Worm (Caenorhabditis elegans): ENCODE measurements around the gene F41G3.5.

Gene F41G3.5

ce11 chrII:6721581-6721980 lies 24.9 kb upstream of the F41G3.5 start:
- TF ChIP-seq lin-11 (tag; optimal IDR thresholded peaks at IDR 0.05): peak; percentile 14
- TF ChIP-seq dve-1 (tag; optimal IDR thresholded peaks at IDR 0.05): no peak
- TF ChIP-seq ceh-22 (tag; optimal IDR thresholded peaks at IDR 0.05): no peak
- no peak for TF ChIP-seq pat-9 (tag; optimal IDR thresholded peaks at IDR 0.05)
- peak; percentile 39 for TF ChIP-seq C38D4.7 (GFP tag; optimal IDR thresholded peaks at IDR 0.05)
- peak; percentile 28 for TF ChIP-seq ceh-31 (tag; optimal IDR thresholded peaks at IDR 0.05)
- TF ChIP-seq tbx-2 (tag; optimal IDR thresholded peaks at IDR 0.05): peak; percentile 10
- TF ChIP-seq F13H6.1 (tag; optimal IDR thresholded peaks at IDR 0.05): no peak
- TF ChIP-seq pax-1 (tag; optimal IDR thresholded peaks at IDR 0.05): no peak
- peak; percentile 96 for TF ChIP-seq ceh-34 (tag; optimal IDR thresholded peaks at IDR 0.05)
- no peak for TF ChIP-seq sox-4 (tag; optimal IDR thresholded peaks at IDR 0.05)
- TF ChIP-seq sox-2 (GFP tag; IDR thresholded peaks at IDR 0.05): no peak
- TF ChIP-seq ceh-48 (tag; optimal IDR thresholded peaks at IDR 0.05): peak; percentile 14
- peak; percentile 11 for TF ChIP-seq K09A11.1 (tag; optimal IDR thresholded peaks at IDR 0.05; ENCODE audit: insufficient read depth)
- no peak for TF ChIP-seq pqm-1 (tag; optimal IDR thresholded peaks at IDR 0.05)
- no peak for TF ChIP-seq sdc-2 (tag; optimal IDR thresholded peaks at IDR 0.05)
- no peak for TF ChIP-seq syd-9 (tag; optimal IDR thresholded peaks at IDR 0.05)
- peak; percentile 17 for TF ChIP-seq elt-2 (tag; optimal IDR thresholded peaks at IDR 0.05)
- peak; percentile 38 for TF ChIP-seq che-1 (tag; optimal IDR thresholded peaks at IDR 0.05)
- TF ChIP-seq ama-1 (optimal IDR thresholded peaks at IDR 0.05): no peak
- TF ChIP-seq ttx-3 (tag; optimal IDR thresholded peaks at IDR 0.05): no peak
- TF ChIP-seq tbx-7 (tag; optimal IDR thresholded peaks at IDR 0.05): no peak
- no peak for TF ChIP-seq lim-6 (tag; optimal IDR thresholded peaks at IDR 0.05)
- no peak for TF ChIP-seq K02D7.2 (tag; optimal IDR thresholded peaks at IDR 0.05)
- TF ChIP-seq madf-2 (tag; optimal IDR thresholded peaks at IDR 0.05): no peak
- TF ChIP-seq odd-2 (tag; optimal IDR thresholded peaks at IDR 0.05): no peak
- TF ChIP-seq ceh-6 (GFP tag; optimal IDR thresholded peaks at IDR 0.05): peak; percentile 13
- no peak for TF ChIP-seq nhr-11 (tag; optimal IDR thresholded peaks at IDR 0.05)
- TF ChIP-seq fkh-6 (tag; optimal IDR thresholded peaks at IDR 0.05): no peak
- no peak for TF ChIP-seq unc-86 (tag; optimal IDR thresholded peaks at IDR 0.05)
- no peak for TF ChIP-seq zip-5 (tag; optimal IDR thresholded peaks at IDR 0.05)
- TF ChIP-seq rnt-1 (tag; optimal IDR thresholded peaks at IDR 0.05): peak; percentile 28
- TF ChIP-seq ceh-24 (tag; optimal IDR thresholded peaks at IDR 0.05): no peak
- TF ChIP-seq gmeb-2 (tag; optimal IDR thresholded peaks at IDR 0.05): peak; percentile 20
- TF ChIP-seq unc-42 (tag; optimal IDR thresholded peaks at IDR 0.05): no peak
- no peak for TF ChIP-seq ahr-1 (tag; optimal IDR thresholded peaks at IDR 0.05)
- no peak for TF ChIP-seq hlh-8 (tag; optimal IDR thresholded peaks at IDR 0.05)
- TF ChIP-seq ceh-45 (GFP tag; IDR thresholded peaks at IDR 0.05): no peak
- TF ChIP-seq hlh-30 (tag; optimal IDR thresholded peaks at IDR 0.05; ENCODE audit: insufficient read depth): no peak
- no peak for TF ChIP-seq pha-2 (tag; optimal IDR thresholded peaks at IDR 0.05)
- no peak for TF ChIP-seq fkh-10 (GFP tag; optimal IDR thresholded peaks at IDR 0.05)
- peak; percentile 21 for TF ChIP-seq ref-2 (tag; optimal IDR thresholded peaks at IDR 0.05)
- no peak for TF ChIP-seq hlh-13 (GFP tag; optimal IDR thresholded peaks at IDR 0.05)
- no peak for TF ChIP-seq ceh-9 (tag; optimal IDR thresholded peaks at IDR 0.05)
- TF ChIP-seq eyg-1 (tag; optimal IDR thresholded peaks at IDR 0.05): no peak
- no peak for TF ChIP-seq pag-3 (tag; optimal IDR thresholded peaks at IDR 0.05; ENCODE audit: borderline replicate concordance)
- TF ChIP-seq pha-4 (tag; optimal IDR thresholded peaks at IDR 0.05): no peak
- TF ChIP-seq hlh-6 (tag; optimal IDR thresholded peaks at IDR 0.05): no peak
- TF ChIP-seq elt-4 (tag; optimal IDR thresholded peaks at IDR 0.05): no peak
- TF ChIP-seq ceh-14 (tag; optimal IDR thresholded peaks at IDR 0.05): no peak
- TF ChIP-seq hlh-15 (tag; optimal IDR thresholded peaks at IDR 0.05): peak; percentile 51
- TF ChIP-seq ceh-2 (tag; optimal IDR thresholded peaks at IDR 0.05): no peak
- no peak for TF ChIP-seq ceh-30 (tag; optimal IDR thresholded peaks at IDR 0.05)
- no peak for TF ChIP-seq unc-55 (GFP tag; optimal IDR thresholded peaks at IDR 0.05)
- TF ChIP-seq ceh-19 (GFP tag; optimal IDR thresholded peaks at IDR 0.05): peak; percentile 74

Data from whole organism, late embryonic.